Worm (Caenorhabditis elegans) whole organism, young adult: ENCODE results near the gene F58B4.5.

Experiments used
- F49E8.2 ChIP-seq: sonication (generic microtip); optimal IDR thresholded peaks from 3 replicates; lab custom pipeline; 2017; ENCODE audit warnings: missing genetic modification characterization, mild to moderate bottlenecking, missing compliant biosample characterization, antibody characterized with exemption, moderate library complexity; ENCODE audit not compliant: insufficient read depth
- aptf-3 ChIP-seq: fragments of 200-800 bp; sonication (Bioruptor generic); IDR thresholded peaks from 2 replicates; pipeline ENCODE4 v1.3.6; 2022; ENCODE audit warnings: missing genetic modification characterization, missing compliant biosample characterization
- cebp-2 ChIP-seq: fragments of 200-800 bp; sonication (Bioruptor generic); IDR thresholded peaks from 2 replicates; pipeline ENCODE4 v1.3.6; 2022; ENCODE audit warnings: missing genetic modification characterization, missing compliant biosample characterization
- lir-1 ChIP-seq: fragments of 200-800 bp; sonication (Bioruptor generic); conservative IDR thresholded peaks from 2 replicates; pipeline ENCODE4 v1.3.6; 2022; ENCODE audit warnings: missing genetic modification reagents, missing genetic modification characterization, missing compliant biosample characterization
- mes-4 ChIP-seq: sonication (generic microtip); optimal IDR thresholded peaks from 2 replicates; lab custom pipeline; 2016; ENCODE audit warnings: missing genotype, missing genetic modification characterization, missing compliant biosample characterization
- nhr-27 ChIP-seq: fragments of 200-800 bp; sonication (Bioruptor generic); optimal IDR thresholded peaks from 2 replicates; lab custom pipeline; 2018; ENCODE audit warnings: mild to moderate bottlenecking, missing genetic modification characterization, moderate library complexity, missing compliant biosample characterization
- nhr-90 ChIP-seq: sonication (generic microtip); optimal IDR thresholded peaks from 2 replicates; lab custom pipeline; 2016; ENCODE audit warnings: missing genotype, mild to moderate bottlenecking, missing genetic modification characterization, missing compliant biosample characterization
- pha-4 ChIP-seq: fragments of 150-350 bp; sonication (generic microtip); optimal IDR thresholded peaks from 2 replicates; lab custom pipeline; 2014; ENCODE audit warnings: missing biosample characterization, missing genetic modification reagents, missing genetic modification characterization

DNA sequence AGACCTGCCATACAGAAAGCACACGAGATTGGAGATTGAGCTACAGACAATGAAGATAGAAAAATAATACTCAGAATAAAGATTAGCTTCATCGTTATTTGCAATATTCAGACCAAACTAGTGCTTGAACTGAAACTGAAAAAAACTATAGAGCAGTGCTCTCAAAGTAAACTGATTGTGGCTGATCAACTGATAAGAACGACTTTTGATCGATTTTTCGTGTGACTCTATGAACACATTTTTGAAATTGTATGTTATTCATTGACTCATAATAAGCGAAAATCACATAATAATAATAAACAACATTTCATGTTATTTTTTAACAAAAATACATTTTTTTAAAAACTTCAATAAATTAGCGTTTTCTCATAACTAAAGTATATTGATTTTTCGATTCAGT is 31.4 kb upstream of the F58B4.5 start, which contains the start of gene spp-16:
- TF ChIP-seq lir-1 (GFP tag; lab: Robert Waterston, UW): no peak
- no peak for TF ChIP-seq cebp-2
- TF ChIP-seq aptf-3 (GFP tag; lab: Robert Waterston, UW): no peak
- TF ChIP-seq F49E8.2: no peak
- TF ChIP-seq pha-4 (tag; lab: Kevin White, UChicago): no peak
- no peak for TF ChIP-seq nhr-90
- no peak for TF ChIP-seq mes-4 (tag; lab: Kevin White, UChicago)
- TF ChIP-seq nhr-27 (tag; lab: Kevin White, UChicago): no peak
